Worm (Caenorhabditis elegans) whole organism, L4/young adult: ENCODE data around the gene Y39G8B.7.

Experiments used
- W03F9.2 ChIP-seq: fragments of 150-350 bp; optimal IDR thresholded peaks from 2 replicates; lab custom pipeline; 2014; ENCODE audit warnings: missing biosample characterization, missing genetic modification characterization
- him-1 ChIP-seq: sonication (generic microtip); optimal IDR thresholded peaks from 2 replicates; lab custom pipeline; 2016; ENCODE audit warnings: missing genotype, missing genetic modification reagents, missing genetic modification characterization, missing compliant biosample characterization

DNA sequence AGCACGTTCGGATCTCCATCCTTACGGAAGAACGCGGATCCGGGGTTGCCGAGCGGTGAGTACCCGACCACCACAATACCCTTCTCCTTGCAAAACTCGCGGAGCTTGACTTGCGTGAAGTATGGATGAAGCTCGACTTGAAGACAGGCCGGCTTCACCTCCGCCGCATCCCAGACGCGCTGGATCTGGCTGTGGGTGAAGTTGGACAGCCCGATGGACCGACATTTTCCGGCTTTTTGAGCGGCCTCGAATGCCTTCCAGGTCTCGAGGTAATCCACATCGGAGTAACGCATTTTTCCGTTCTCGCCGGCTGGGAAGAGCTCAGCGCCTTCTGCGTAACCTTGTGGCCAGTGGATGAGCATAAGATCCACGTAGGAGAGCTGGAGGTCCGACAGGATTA is 22.6 kb downstream of the Y39G8B.7 start:
- TF ChIP-seq W03F9.2 (tag; lab: Kevin White, UChicago) = no peak
- TF ChIP-seq him-1 (tag; lab: Kevin White, UChicago) = no peak
